Worm (Caenorhabditis elegans): Measurements from ENCODE around the gene prp-3.

prp-3 gene

ce11 chrIII:10469574-10470055 lies 41.8 kb upstream of the prp-3 start, which contains the start of gene D2045.5:
D2045.5 (minus strand) TSS chrIII:10469624.
- no peak for TF ChIP-seq unc-62 (GFP tag; optimal IDR thresholded peaks at IDR 0.05 in 1 of 2)
- no peak for TF ChIP-seq unc-62 (tag; optimal IDR thresholded peaks at IDR 0.05)
- no peak for TF ChIP-seq ztf-7 (tag; optimal IDR thresholded peaks at IDR 0.05)
- TF ChIP-seq lin-38 (GFP tag; IDR thresholded peaks at IDR 0.05), result no peak
- TF ChIP-seq nhr-28 (tag; optimal IDR thresholded peaks at IDR 0.05), result no peak
- no peak for TF ChIP-seq pqm-1 (tag; optimal IDR thresholded peaks at IDR 0.05)
- no peak for TF ChIP-seq nhr-10 (tag; optimal IDR thresholded peaks at IDR 0.05)
- no peak for TF ChIP-seq egl-43 (GFP tag; IDR thresholded peaks at IDR 0.05)

DNA sequence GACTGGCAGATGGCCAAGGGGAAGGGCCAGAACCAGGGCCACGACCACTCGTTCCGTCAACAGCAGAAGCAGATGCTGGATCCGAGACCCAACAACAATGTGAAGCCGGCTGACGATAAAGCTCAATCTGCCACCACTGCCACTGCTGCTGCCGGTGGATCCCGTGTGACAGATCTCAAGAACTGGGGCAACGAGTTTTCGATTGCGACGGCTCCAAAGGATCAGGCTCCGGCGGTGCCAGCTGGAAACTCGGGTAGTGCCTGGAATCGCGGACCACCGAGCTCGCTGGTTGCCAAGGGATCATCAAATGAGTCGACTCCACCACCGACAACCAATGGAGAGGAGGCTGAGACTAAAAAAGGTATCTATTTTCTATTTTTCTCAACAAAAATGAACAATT lies 36.7 kb upstream of the prp-3 start:
- TF ChIP-seq lin-29 (GFP tag; IDR thresholded peaks at IDR 0.05) (0 out of 2 replicates have a peak, but pooled peaks have one; percentile 8), set-16 (GFP tag; IDR thresholded peaks at IDR 0.05) (peak; percentile 87), tag-97 (GFP tag; IDR thresholded peaks at IDR 0.05) (no peak)

DNA sequence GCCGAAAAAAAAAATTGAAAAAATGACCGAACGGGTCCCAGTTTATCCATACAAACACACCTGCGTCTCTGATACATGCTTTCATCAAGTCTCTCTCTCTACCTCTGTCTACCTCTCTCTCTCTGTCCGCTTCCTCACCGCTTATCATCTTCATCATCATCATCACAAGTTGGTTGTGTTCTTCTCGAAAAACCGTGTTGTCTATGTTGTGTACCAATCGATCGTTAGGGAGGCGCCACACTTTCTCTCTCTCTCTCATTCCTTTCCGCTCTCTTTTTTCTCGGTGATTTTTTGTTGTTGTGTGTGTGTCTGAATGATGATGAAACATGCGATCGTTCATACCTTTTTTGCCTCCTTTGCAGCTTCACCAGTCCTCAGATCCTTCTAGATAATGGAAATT lies 35.9 kb upstream of the prp-3 start:
- TF ChIP-seq lin-38 (GFP tag; IDR thresholded peaks at IDR 0.05), result peak; percentile 50
- TF ChIP-seq hlh-30 (tag; optimal IDR thresholded peaks at IDR 0.05; ENCODE audit: insufficient read depth), result peak; percentile 86
- TF ChIP-seq daf-19 (GFP tag; conservative IDR thresholded peaks at IDR 0.05), result no peak
- peak; percentile 95 for TF ChIP-seq nhr-28 (tag; optimal IDR thresholded peaks at IDR 0.05)
- TF ChIP-seq daf-16 (GFP tag; optimal IDR thresholded peaks at IDR 0.05), result no peak
- TF ChIP-seq daf-16 (tag; optimal IDR thresholded peaks at IDR 0.05), result peak; percentile 95
- peak; percentile 3 for TF ChIP-seq dpl-1 (GFP tag; optimal IDR thresholded peaks at IDR 0.05)
- TF ChIP-seq nhr-102 (tag; optimal IDR thresholded peaks at IDR 0.05), result no peak
- peak in 1 of 2 experiments; percentile 11 for TF ChIP-seq mdl-1 (tag; optimal IDR thresholded peaks at IDR 0.05)
- TF ChIP-seq ceh-62 (tag; optimal IDR thresholded peaks at IDR 0.05), result no peak
- peak in 1 of 2 experiments; percentile 29 for TF ChIP-seq hif-1 (tag; optimal IDR thresholded peaks at IDR 0.05)
- no peak for TF ChIP-seq F49E8.2 (tag; optimal IDR thresholded peaks at IDR 0.05; ENCODE audit: borderline replicate concordance)
- TF ChIP-seq fkh-10 (GFP tag; optimal IDR thresholded peaks at IDR 0.05), result no peak
- no peak for TF ChIP-seq vab-7 (GFP tag; IDR thresholded peaks at IDR 0.05)
- no peak for TF ChIP-seq Y105C5A.15 (GFP tag; IDR thresholded peaks at IDR 0.05)
- TF ChIP-seq dve-1 (tag; optimal IDR thresholded peaks at IDR 0.05; ENCODE audit: insufficient read depth), result peak; percentile 64
- TF ChIP-seq unc-62 (GFP tag; optimal IDR thresholded peaks at IDR 0.05 in 1 of 2), result peak in 1 of 2 experiments; percentile 25
- TF ChIP-seq unc-62 (tag; optimal IDR thresholded peaks at IDR 0.05), result no peak
- peak; percentile 30 for TF ChIP-seq spr-1 (tag; optimal IDR thresholded peaks at IDR 0.05)
- TF ChIP-seq lin-29 (GFP tag; IDR thresholded peaks at IDR 0.05), result no peak
- TF ChIP-seq nhr-10 (tag; optimal IDR thresholded peaks at IDR 0.05), result peak; percentile 7
- TF ChIP-seq ZK337.2 (GFP tag; IDR thresholded peaks at IDR 0.05), result no peak
- TF ChIP-seq nhr-6 (tag; optimal IDR thresholded peaks at IDR 0.05), result peak; percentile 14
- TF ChIP-seq ctbp-1 (GFP tag; IDR thresholded peaks at IDR 0.05), result no peak
- TF ChIP-seq T26A8.4 (GFP tag; IDR thresholded peaks at IDR 0.05), result peak; percentile 32; the same call in 1 of the 2 replicates
- no peak for TF ChIP-seq aly-2 (tag; optimal IDR thresholded peaks at IDR 0.05)
- no peak for TF ChIP-seq madf-9 (GFP tag; conservative IDR thresholded peaks at IDR 0.05)
- TF ChIP-seq hlh-11 (tag; optimal IDR thresholded peaks at IDR 0.05), result peak; percentile 82
- no peak for TF ChIP-seq ama-1 (optimal IDR thresholded peaks at IDR 0.05)
- peak; percentile 64 for TF ChIP-seq mep-1 (tag; optimal IDR thresholded peaks at IDR 0.05)
- peak; percentile 94 for TF ChIP-seq aha-1 (tag)
- TF ChIP-seq nhr-11 (tag; optimal IDR thresholded peaks at IDR 0.05), result peak; percentile 10
- no peak for TF ChIP-seq F26F4.8 (GFP tag; conservative IDR thresholded peaks at IDR 0.05)
- peak; percentile 59 for TF ChIP-seq ceh-28 (tag; optimal IDR thresholded peaks at IDR 0.05)
- TF ChIP-seq F10B5.3 (tag; optimal IDR thresholded peaks at IDR 0.05), result no peak
- peak; percentile 8 for TF ChIP-seq nhr-48 (tag; optimal IDR thresholded peaks at IDR 0.05)
- peak in 1 of 2 experiments; percentile 64 for TF ChIP-seq lsy-2 (tag; optimal IDR thresholded peaks at IDR 0.05)
- TF ChIP-seq hmg-1.1 (GFP tag; IDR thresholded peaks at IDR 0.05), result peak; percentile 52; the same call in 1 of the 2 replicates
- TF ChIP-seq mxl-3 (GFP tag; optimal IDR thresholded peaks at IDR 0.05), result peak; percentile 46
- peak; percentile 50 for TF ChIP-seq mes-2 (tag; optimal IDR thresholded peaks at IDR 0.05; ENCODE audit: poor library complexity, severe bottlenecking)
- peak; percentile 76 for TF ChIP-seq nhr-77 (tag; optimal IDR thresholded peaks at IDR 0.05)
- TF ChIP-seq dmd-6 (GFP tag; IDR thresholded peaks at IDR 0.05), result peak; percentile 33

All from whole organism, L4 larva.